Fruit fly (Drosophila melanogaster) whole organism, wandering third instar larva: ENCODE data around the gene CG6470.

Experiments used
- Abd-B ChIP-seq: fragments of >200 bp; optimal IDR thresholded peaks from 2 replicates; lab custom pipeline; 2017; ENCODE audit warnings: missing biosample characterization, missing genetic modification characterization
- CG32264 ChIP-seq: fragments of 200-800 bp; sonication (Bioruptor generic); optimal IDR thresholded peaks from 2 replicates; lab custom pipeline; 2016; ENCODE audit warnings: missing biosample characterization, missing genetic modification characterization
- CG9705 ChIP-seq: fragments of 200-800 bp; sonication (Bioruptor generic); optimal IDR thresholded peaks from 2 replicates; lab custom pipeline; 2018; ENCODE audit warnings: missing biosample characterization, mild to moderate bottlenecking, missing genetic modification characterization
- CrebA ChIP-seq: fragments of 200-800 bp; sonication (Bioruptor generic); optimal IDR thresholded peaks from 2 replicates; lab custom pipeline; 2016; ENCODE audit warnings: missing biosample characterization, mild to moderate bottlenecking, missing genetic modification characterization, borderline replicate concordance
- Dfd ChIP-seq: fragments of >200 bp; optimal IDR thresholded peaks from 2 replicates; lab custom pipeline; 2017; ENCODE audit warnings: missing biosample characterization, missing genetic modification characterization
- Dif ChIP-seq: fragments of 200-275, 200-300 bp; sonication (Bioruptor generic); optimal IDR thresholded peaks from 2 replicates; lab custom pipeline; 2018; ENCODE audit warnings: missing biosample characterization, missing genetic modification characterization; ENCODE audit not compliant: partially characterized antibody
- GATAd ChIP-seq: sonication (Bioruptor generic); optimal IDR thresholded peaks from 2 replicates; lab custom pipeline; 2016; ENCODE audit warnings: missing biosample characterization, missing genetic modification characterization
- HLH106 ChIP-seq: fragments of 200-800 bp; optimal IDR thresholded peaks from 3 replicates; lab custom pipeline; 2019; ENCODE audit warnings: missing biosample characterization, mild to moderate bottlenecking, missing genetic modification characterization, moderate library complexity
- Hnf4 ChIP-seq: fragments of 200-800 bp; sonication (Bioruptor generic); optimal IDR thresholded peaks from 2 replicates; lab custom pipeline; 2016; ENCODE audit warnings: missing biosample characterization, mild to moderate bottlenecking, missing genetic modification characterization
- Hr78 ChIP-seq: fragments of >200 bp; optimal IDR thresholded peaks from 2 replicates; lab custom pipeline; 2017; ENCODE audit warnings: missing biosample characterization, missing genetic modification characterization
- Hr83 ChIP-seq: fragments of 200-300 bp; sonication (Bioruptor generic); optimal IDR thresholded peaks from 2 replicates; lab custom pipeline; 2016; ENCODE audit warnings: missing biosample characterization, mild to moderate bottlenecking, missing genetic modification characterization, moderate library complexity; ENCODE audit not compliant: poor library complexity, severe bottlenecking
- Jra ChIP-seq: sonication (Bioruptor generic); optimal IDR thresholded peaks from 2 replicates; lab custom pipeline; 2016; ENCODE audit warnings: missing biosample characterization, missing genetic modification characterization
- Mio ChIP-seq: sonication (Bioruptor generic); optimal IDR thresholded peaks from 2 replicates; lab custom pipeline; 2016; ENCODE audit warnings: missing biosample characterization, missing genetic modification characterization
- Myc ChIP-seq: fragments of >200 bp; optimal IDR thresholded peaks from 2 replicates; lab custom pipeline; 2017
- N ChIP-seq: fragments of >200 bp; optimal IDR thresholded peaks from 2 replicates; lab custom pipeline; 2018; ENCODE audit warnings: missing biosample characterization, missing external identifiers, missing genetic modification characterization
- OdsH ChIP-seq: fragments of 200-800 bp; sonication (Bioruptor generic); optimal IDR thresholded peaks from 2 replicates; lab custom pipeline; 2016; ENCODE audit warnings: missing biosample characterization, mild to moderate bottlenecking, missing genetic modification characterization
- Rel ChIP-seq, 2 experiments: fragments of 200-800 bp; sonication (Bioruptor generic) in 1 of 2; optimal IDR thresholded peaks; 2 replicates in 1 of 2; 3 replicates in 1 of 2; lab custom pipeline; 2016 to 2019; ENCODE audit warnings: mild to moderate bottlenecking in 2 of 2, missing biosample characterization in 2 of 2, missing genetic modification characterization in 2 of 2, moderate library complexity in 1 of 2
- Sp1 ChIP-seq: fragments of 200-800 bp; sonication (Bioruptor generic); optimal IDR thresholded peaks from 3 replicates; lab custom pipeline; 2019; ENCODE audit warnings: missing biosample characterization, mild to moderate bottlenecking, missing genetic modification characterization, moderate library complexity
- Vsx2 ChIP-seq: fragments of 200-300, 225-300 bp; sonication (Bioruptor generic); optimal IDR thresholded peaks from 2 replicates; lab custom pipeline; 2018; ENCODE audit warnings: missing biosample characterization, missing genetic modification characterization; ENCODE audit not compliant: partially characterized antibody
- br ChIP-seq: fragments of 200-800 bp; sonication (Bioruptor generic); optimal IDR thresholded peaks from 2 replicates; lab custom pipeline; 2016; ENCODE audit warnings: missing biosample characterization, missing genetic modification characterization
- brk ChIP-seq: fragments of 200-800 bp; sonication (Bioruptor generic); optimal IDR thresholded peaks from 2 replicates; lab custom pipeline; 2016; ENCODE audit warnings: missing biosample characterization, mild to moderate bottlenecking, missing genetic modification characterization
- dl ChIP-seq, 2 experiments: fragments of 175-275, 200-275 bp in 1 of 2; fragments of 200-275 bp in 1 of 2; sonication (Bioruptor generic); optimal IDR thresholded peaks; lab custom pipeline; 2018; ENCODE audit warnings: mild to moderate bottlenecking in 2 of 2, missing biosample characterization in 2 of 2, missing genetic modification characterization in 2 of 2, moderate library complexity in 2 of 2; ENCODE audit not compliant: partially characterized antibody in 2 of 2, insufficient read depth in 1 of 2
- dmrt93B ChIP-seq: fragments of 200-800 bp; sonication (Bioruptor generic); optimal IDR thresholded peaks from 2 replicates; lab custom pipeline; 2018; ENCODE audit warnings: missing biosample characterization, mild to moderate bottlenecking, missing genetic modification characterization
- dsf ChIP-seq: sonication (Bioruptor generic); optimal IDR thresholded peaks from 2 replicates; lab custom pipeline; 2016; ENCODE audit warnings: missing biosample characterization, missing genetic modification characterization, borderline replicate concordance
- ey ChIP-seq: fragments of 200-800 bp; sonication (Bioruptor generic); optimal IDR thresholded peaks from 2 replicates; lab custom pipeline; 2016; ENCODE audit warnings: missing biosample characterization, missing genetic modification characterization
- foxo ChIP-seq, 2 experiments: fragments of 200-800 bp; sonication (Bioruptor generic); optimal IDR thresholded peaks; 2 replicates in 1 of 2; 3 replicates in 1 of 2; lab custom pipeline; 2016 to 2017; ENCODE audit warnings: missing biosample characterization in 2 of 2, missing genetic modification characterization in 2 of 2
- fru ChIP-seq: fragments of 200-800 bp; sonication (Bioruptor generic); optimal IDR thresholded peaks from 3 replicates; lab custom pipeline; 2016; ENCODE audit warnings: missing biosample characterization, mild to moderate bottlenecking, missing genetic modification characterization
- h ChIP-seq: fragments of 200-800 bp; sonication (Bioruptor generic); optimal IDR thresholded peaks from 3 replicates; lab custom pipeline; 2016; ENCODE audit warnings: missing biosample characterization, mild to moderate bottlenecking, missing genetic modification characterization
- jim ChIP-seq: fragments of 175-275, 200-325 bp; sonication (Bioruptor generic); optimal IDR thresholded peaks from 2 replicates; lab custom pipeline; 2016; ENCODE audit warnings: missing biosample characterization, mild to moderate bottlenecking, missing genetic modification characterization
- lola ChIP-seq: fragments of >200 bp; optimal IDR thresholded peaks from 2 replicates; lab custom pipeline; 2017; ENCODE audit warnings: missing biosample characterization, missing genetic modification characterization
- pan ChIP-seq: fragments of >200 bp; optimal IDR thresholded peaks from 2 replicates; lab custom pipeline; 2017
- psq ChIP-seq: fragments of 200-800 bp; sonication (Bioruptor generic); optimal IDR thresholded peaks from 3 replicates; lab custom pipeline; 2017; ENCODE audit warnings: missing biosample characterization, mild to moderate bottlenecking, missing genetic modification characterization, moderate library complexity
- rgr ChIP-seq: fragments of 200-800 bp; sonication (Bioruptor generic); optimal IDR thresholded peaks from 3 replicates; lab custom pipeline; 2016; ENCODE audit warnings: missing biosample characterization, mild to moderate bottlenecking, missing genetic modification characterization
- sage ChIP-seq: fragments of 200-800 bp; sonication (Bioruptor generic); optimal IDR thresholded peaks from 2 replicates; lab custom pipeline; 2016; ENCODE audit warnings: missing biosample characterization, mild to moderate bottlenecking, missing genetic modification characterization
- sv ChIP-seq: fragments of 200-800 bp; sonication (Bioruptor generic); optimal IDR thresholded peaks from 3 replicates; lab custom pipeline; 2016; ENCODE audit warnings: missing biosample characterization, missing genetic modification characterization
- tai ChIP-seq: sonication (Bioruptor generic); optimal IDR thresholded peaks from 2 replicates; lab custom pipeline; 2016; ENCODE audit warnings: missing biosample characterization, missing genetic modification characterization
- usp ChIP-seq: fragments of >200 bp; optimal IDR thresholded peaks from 2 replicates; lab custom pipeline; 2017; ENCODE audit warnings: missing biosample characterization, missing genetic modification characterization
- woc ChIP-seq: sonication (Bioruptor generic); optimal IDR thresholded peaks from 2 replicates; lab custom pipeline; 2016; ENCODE audit warnings: missing biosample characterization, mild to moderate bottlenecking, missing genetic modification characterization

Gene CG6470

dm6 chrX:18483261-18484218, 31.1 kb downstream of the CG6470 start, which contains the start of gene Hayan:
Gene Hayan (minus strand): TSS chrX:18483772.
- TF ChIP-seq Dif (GFP tag; lab: Kevin White, UChicago) = peak; percentile 78
- no peak for TF ChIP-seq brk (GFP tag; lab: Kevin White, UChicago)
- TF ChIP-seq jim (GFP tag; lab: Kevin White, UChicago) = no peak
- no peak for TF ChIP-seq Jra (GFP tag; lab: Kevin White, UChicago)
- TF ChIP-seq woc (GFP tag; lab: Kevin White, UChicago) = peak; percentile 82
- TF ChIP-seq sage (GFP tag; lab: Kevin White, UChicago) = no peak
- no peak for TF ChIP-seq GATAd (GFP tag; lab: Kevin White, UChicago)
- TF ChIP-seq br (GFP tag; lab: Kevin White, UChicago) = peak; percentile 53
- no peak for TF ChIP-seq CG9705 (GFP tag; lab: Kevin White, UChicago)
- no peak for TF ChIP-seq N (GFP tag; lab: Kevin White, UChicago)
- TF ChIP-seq HLH106 (tag; lab: Kevin White, UChicago) = no peak
- no peak for TF ChIP-seq Abd-B
- no peak for TF ChIP-seq OdsH (GFP tag; lab: Kevin White, UChicago)
- TF ChIP-seq Myc (lab: Kevin White, UChicago) = no peak
- no peak for TF ChIP-seq ey (GFP tag; lab: Kevin White, UChicago)
- TF ChIP-seq rgr (GFP tag; lab: Kevin White, UChicago) = no peak
- peak; percentile 31 for TF ChIP-seq h (GFP tag; lab: Kevin White, UChicago)
- no peak for TF ChIP-seq Dfd (GFP tag; lab: Kevin White, UChicago)
- no peak for TF ChIP-seq Rel (GFP tag; optimal IDR thresholded peaks at IDR 0.05; lab: Kevin White, UChicago)
- peak; percentile 89 for TF ChIP-seq Rel (tag; optimal IDR thresholded peaks at IDR 0.05; lab: Kevin White, UChicago)
- peak; percentile 69 for TF ChIP-seq Sp1 (GFP tag; lab: Kevin White, UChicago)
- peak; percentile 45 for TF ChIP-seq fru (GFP tag; lab: Kevin White, UChicago)
- TF ChIP-seq pan (lab: Kevin White, UChicago) = no peak
- TF ChIP-seq Mio (GFP tag; lab: Kevin White, UChicago) = no peak
- no peak for TF ChIP-seq usp (GFP tag; lab: Kevin White, UChicago)
- TF ChIP-seq Hr78 (GFP tag; lab: Kevin White, UChicago) = no peak
- TF ChIP-seq dmrt93B (GFP tag; lab: Kevin White, UChicago) = no peak
- TF ChIP-seq lola (GFP tag; lab: Kevin White, UChicago) = no peak
- no peak for TF ChIP-seq psq (GFP tag; lab: Kevin White, UChicago)
- no peak for TF ChIP-seq tai (GFP tag; lab: Kevin White, UChicago)
- TF ChIP-seq dsf = no peak
- no peak for TF ChIP-seq sv (GFP tag; lab: Kevin White, UChicago)
- TF ChIP-seq Vsx2 (GFP tag; lab: Kevin White, UChicago) = peak; percentile 79
- TF ChIP-seq CG32264 (GFP tag; lab: Kevin White, UChicago) = no peak
- TF ChIP-seq Hnf4 = peak; percentile 19
- peak; percentile 12 for TF ChIP-seq Hr83 (GFP tag; lab: Kevin White, UChicago)
- no peak for TF ChIP-seq foxo (GFP tag; optimal IDR thresholded peaks at IDR 0.05; lab: Kevin White, UChicago)
- TF ChIP-seq dl (GFP tag; optimal IDR thresholded peaks at IDR 0.05; lab: Kevin White, UChicago; ENCODE audit: insufficient read depth in 1 of 2, partially characterized antibody in 2 of 2) = peak in 1 of 2 experiments; percentile 12
- no peak for TF ChIP-seq CrebA (GFP tag; lab: Kevin White, UChicago)
- TF ChIP-seq, all 38 proteins: peak for 11

DNA sequence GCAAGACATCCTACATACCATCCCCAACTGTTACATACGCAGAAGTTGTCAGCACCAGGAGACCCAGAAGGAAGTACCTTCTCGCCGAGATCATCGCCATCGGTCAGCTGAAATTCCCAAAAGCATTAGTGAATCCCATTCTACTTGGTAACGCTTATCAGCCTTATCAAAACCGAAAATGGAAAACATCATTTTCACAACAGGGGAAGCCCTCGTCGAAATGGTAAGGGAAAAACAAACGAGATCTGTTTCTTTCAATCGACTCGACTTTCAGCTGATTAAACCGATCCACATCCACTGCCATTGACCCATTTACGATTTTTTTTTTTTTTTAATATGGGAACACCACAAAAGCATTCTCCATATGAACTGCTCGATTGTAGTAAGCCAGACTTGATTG, 32.1 kb downstream of the CG6470 start:
- no peak for TF ChIP-seq usp (GFP tag; lab: Kevin White, UChicago)
- TF ChIP-seq Rel (GFP tag; optimal IDR thresholded peaks at IDR 0.05; lab: Kevin White, UChicago) = no peak
- peak; percentile 92 for TF ChIP-seq Rel (tag; optimal IDR thresholded peaks at IDR 0.05; lab: Kevin White, UChicago)
- TF ChIP-seq N (GFP tag; lab: Kevin White, UChicago) = no peak
